Fruit fly (Drosophila melanogaster) whole organism, embryonic: ENCODE measurements around the gene CG11699.

Experiments
- Atf3 ChIP-seq: fragments of 200-800 bp; sonication (Bioruptor generic); optimal IDR thresholded peaks from 3 replicates; lab custom pipeline; 2016; ENCODE audit warnings: missing biosample characterization, missing genetic modification characterization
- CG14014 ChIP-seq: fragments of 200-800 bp; sonication (Bioruptor generic); IDR thresholded peaks from 2 replicates; pipeline ENCODE4 v1.3.6; 2022; ENCODE audit warnings: missing biosample characterization, missing genetic modification characterization
- CG14667 ChIP-seq: fragments of 200-800 bp; sonication (Bioruptor generic); IDR thresholded peaks from 2 replicates; pipeline ENCODE4 v1.3.6; 2022; ENCODE audit warnings: missing biosample characterization, missing genetic modification characterization
- CG15601 ChIP-seq: fragments of 200-800 bp; sonication (Bioruptor generic); optimal IDR thresholded peaks from 3 replicates; lab custom pipeline; 2019; ENCODE audit warnings: missing biosample characterization, mild to moderate bottlenecking, missing genetic modification characterization, moderate library complexity
- CG15696 ChIP-seq: fragments of 200-800 bp; sonication (Bioruptor generic); optimal IDR thresholded peaks from 2 replicates; lab custom pipeline; 2019; ENCODE audit warnings: missing biosample characterization, mild to moderate bottlenecking, missing genetic modification characterization, moderate library complexity
- CG2202 ChIP-seq: fragments of 200-800 bp; sonication (Bioruptor generic); optimal IDR thresholded peaks from 2 replicates; lab custom pipeline; 2018; ENCODE audit warnings: missing biosample characterization, mild to moderate bottlenecking, missing genetic modification characterization
- CG31441 ChIP-seq: fragments of 200-800 bp; sonication (Bioruptor generic); IDR thresholded peaks from 2 replicates; pipeline ENCODE4 v1.3.6; 2022; ENCODE audit warnings: missing biosample characterization, missing genetic modification characterization
- CG32532 ChIP-seq: fragments of 200-800 bp; sonication (Bioruptor generic); IDR thresholded peaks from 2 replicates; pipeline ENCODE4 v1.3.6; 2022; ENCODE audit warnings: missing biosample characterization, missing genetic modification characterization
- CG32767 ChIP-seq: fragments of 200-800 bp; sonication (Bioruptor generic); IDR thresholded peaks from 2 replicates; pipeline ENCODE4 v1.3.6; 2022; ENCODE audit warnings: missing biosample characterization, missing genetic modification characterization
- CG34224 ChIP-seq: fragments of 200-800 bp; sonication (Bioruptor generic); IDR thresholded peaks from 3 replicates; pipeline ENCODE4 v1.3.6; 2022; ENCODE audit warnings: missing biosample characterization, missing genetic modification characterization; ENCODE audit not compliant: partially characterized antibody
- CG4328 ChIP-seq: fragments of 200-800 bp; sonication (Bioruptor generic); optimal IDR thresholded peaks from 3 replicates; lab custom pipeline; 2017; ENCODE audit warnings: missing biosample characterization, missing genetic modification reagents, missing genetic modification characterization
- CG7839 ChIP-seq: fragments of 200-800 bp; sonication (Bioruptor generic); optimal IDR thresholded peaks from 3 replicates; lab custom pipeline; 2018; ENCODE audit warnings: missing biosample characterization, mild to moderate bottlenecking, missing genetic modification characterization, moderate library complexity
- Drgx ChIP-seq: fragments of 200-800 bp; sonication (Bioruptor generic); IDR thresholded peaks from 2 replicates; pipeline ENCODE4 v1.3.6; 2022; ENCODE audit warnings: missing biosample characterization, missing genetic modification characterization
- HHEX ChIP-seq: fragments of 200-800 bp; sonication (Bioruptor generic); optimal IDR thresholded peaks from 3 replicates; lab custom pipeline; 2017; ENCODE audit warnings: missing biosample characterization, mild to moderate bottlenecking, missing genetic modification characterization, missing genetic modification reagents
- Hand ChIP-seq: fragments of 200-800 bp; sonication (Bioruptor generic); optimal IDR thresholded peaks from 2 replicates; lab custom pipeline; 2017; ENCODE audit warnings: mild to moderate bottlenecking, missing biosample characterization, missing genetic modification reagents, missing genetic modification characterization
- Hsf ChIP-seq: fragments of 200-800 bp; sonication (Bioruptor generic); optimal IDR thresholded peaks from 3 replicates; lab custom pipeline; 2016; ENCODE audit warnings: missing biosample characterization, missing genetic modification characterization
- Jarid2 ChIP-seq: fragments of 200-800 bp; sonication (Bioruptor generic); optimal IDR thresholded peaks from 3 replicates; lab custom pipeline; 2017; ENCODE audit warnings: mild to moderate bottlenecking, missing biosample characterization, missing genetic modification reagents, missing genetic modification characterization
- Med ChIP-seq: fragments of 200-800 bp; sonication (Bioruptor generic); peaks from one replicate; lab custom pipeline; 2016; ENCODE audit warnings: missing biosample characterization, missing genetic modification characterization, mild to moderate bottlenecking, inconsistent platforms, moderate library complexity
- Mes4 ChIP-seq: fragments of 200-800 bp; sonication (Bioruptor generic); optimal IDR thresholded peaks from 2 replicates; lab custom pipeline; 2016; ENCODE audit warnings: missing biosample characterization, missing genetic modification characterization
- Nf-YC ChIP-seq: fragments of 200-800 bp; optimal IDR thresholded peaks from 3 replicates; lab custom pipeline; 2019; ENCODE audit warnings: missing biosample characterization, mild to moderate bottlenecking, missing genetic modification characterization, moderate library complexity
- Spps ChIP-seq: fragments of 200-800 bp; sonication (Bioruptor generic); optimal IDR thresholded peaks from 2 replicates; lab custom pipeline; 2018; ENCODE audit warnings: missing biosample characterization, mild to moderate bottlenecking, missing genetic modification characterization
- TFAM ChIP-seq: fragments of 200-800 bp; sonication (Bioruptor generic); optimal IDR thresholded peaks from 2 replicates; lab custom pipeline; 2017; ENCODE audit warnings: missing biosample characterization, missing genetic modification characterization, inconsistent platforms
- Taf1 ChIP-seq: fragments of 200-800 bp; sonication (Bioruptor generic); IDR thresholded peaks from 2 replicates; pipeline ENCODE4 v1.3.6; 2022; ENCODE audit warnings: missing biosample characterization, missing genetic modification characterization
- YL-1 ChIP-seq: fragments of 200-800 bp; sonication (Bioruptor generic); optimal IDR thresholded peaks from 3 replicates; lab custom pipeline; 2017; ENCODE audit warnings: missing biosample characterization, mild to moderate bottlenecking, missing genetic modification characterization
- al ChIP-seq: fragments of 200-800 bp; sonication (Bioruptor generic); IDR thresholded peaks from 2 replicates; pipeline ENCODE4 v1.3.6; 2022; ENCODE audit warnings: missing biosample characterization, missing genetic modification characterization
- amos ChIP-seq: fragments of 200-800 bp; sonication (Bioruptor generic); IDR thresholded peaks from 2 replicates; pipeline ENCODE4 v1.3.6; 2022; ENCODE audit warnings: missing biosample characterization, missing genetic modification characterization; ENCODE audit not compliant: partially characterized antibody
- bigmax ChIP-seq: fragments of 200-800 bp; sonication (Bioruptor generic); optimal IDR thresholded peaks from 2 replicates; lab custom pipeline; 2018; ENCODE audit warnings: missing biosample characterization, mild to moderate bottlenecking, missing genetic modification characterization
- caup ChIP-seq: fragments of 200-800 bp; sonication (Bioruptor generic); optimal IDR thresholded peaks from 3 replicates; lab custom pipeline; 2017; ENCODE audit warnings: missing biosample characterization, mild to moderate bottlenecking, missing genetic modification characterization, moderate library complexity; ENCODE audit not compliant: severe bottlenecking
- chn ChIP-seq: fragments of 200-800 bp; sonication (Bioruptor generic); optimal IDR thresholded peaks from 2 replicates; lab custom pipeline; 2016; ENCODE audit warnings: missing biosample characterization, missing genetic modification characterization
- crp ChIP-seq, 2 experiments: fragments of 200-800 bp; sonication (Bioruptor generic); optimal IDR thresholded peaks; 2 replicates in 1 of 2; 3 replicates in 1 of 2; lab custom pipeline; 2017; ENCODE audit warnings: missing biosample characterization in 2 of 2, missing genetic modification characterization in 2 of 2, mild to moderate bottlenecking in 1 of 2, moderate library complexity in 1 of 2
- dmrt11E ChIP-seq: fragments of 200-800 bp; sonication (Bioruptor generic); optimal IDR thresholded peaks from 3 replicates; lab custom pipeline; 2018; ENCODE audit warnings: missing biosample characterization, mild to moderate bottlenecking, missing genetic modification characterization, moderate library complexity
- fu2 ChIP-seq: fragments of 200-800 bp; sonication (Bioruptor generic); optimal IDR thresholded peaks from 2 replicates; lab custom pipeline; 2016; ENCODE audit warnings: missing biosample characterization, missing genetic modification characterization
- gsb ChIP-seq: fragments of 200-800 bp; sonication (Bioruptor generic); IDR thresholded peaks from 2 replicates; pipeline ENCODE4 v1.3.6; 2022; ENCODE audit warnings: missing biosample characterization, missing genetic modification characterization
- jing ChIP-seq: fragments of 200-800 bp; sonication (Bioruptor generic); optimal IDR thresholded peaks from 2 replicates; lab custom pipeline; 2018; ENCODE audit warnings: missing biosample characterization, mild to moderate bottlenecking, missing genetic modification characterization
- lmd ChIP-seq: fragments of 200-800 bp; sonication (Bioruptor generic); IDR thresholded peaks from 2 replicates; pipeline ENCODE4 v1.3.6; 2022; ENCODE audit warnings: missing biosample characterization, missing genetic modification characterization
- nau ChIP-seq: fragments of 200-800 bp; sonication (Bioruptor generic); optimal IDR thresholded peaks from 3 replicates; lab custom pipeline; 2017; ENCODE audit warnings: missing biosample characterization, mild to moderate bottlenecking, missing genetic modification characterization, missing genetic modification reagents
- nerfin-2 ChIP-seq: fragments of 200-800 bp; sonication (Bioruptor generic); IDR thresholded peaks from 2 replicates; pipeline ENCODE4 v1.3.6; 2022; ENCODE audit warnings: missing biosample characterization, missing genetic modification characterization; ENCODE audit not compliant: partially characterized antibody
- nmo ChIP-seq: fragments of 200-800 bp; sonication (Bioruptor generic); optimal IDR thresholded peaks from 2 replicates; lab custom pipeline; 2018; ENCODE audit warnings: missing biosample characterization, mild to moderate bottlenecking, missing genetic modification characterization, moderate library complexity
- otp ChIP-seq: fragments of 200-800 bp; sonication (Bioruptor generic); IDR thresholded peaks from 3 replicates; pipeline ENCODE4, ENCODE4 v1.3.6; 2022; ENCODE audit warnings: missing biosample characterization, missing genetic modification characterization
- peb ChIP-seq: fragments of 200-800 bp; sonication (Bioruptor generic); IDR thresholded peaks from 2 replicates; pipeline ENCODE4 v1.3.6; 2022; ENCODE audit warnings: missing biosample characterization, missing genetic modification characterization
- pita ChIP-seq: fragments of 200-800 bp; sonication (Bioruptor generic); optimal IDR thresholded peaks from 2 replicates; lab custom pipeline; 2017; ENCODE audit warnings: missing biosample characterization, mild to moderate bottlenecking, missing genetic modification characterization
- schlank ChIP-seq: fragments of 200-800 bp; sonication (Bioruptor generic); optimal IDR thresholded peaks from 2 replicates; lab custom pipeline; 2018; ENCODE audit warnings: missing biosample characterization, mild to moderate bottlenecking, missing genetic modification characterization
- sim ChIP-seq: fragments of 200-800 bp; sonication (Bioruptor generic); IDR thresholded peaks from 2 replicates; pipeline ENCODE4 v1.3.6; 2022; ENCODE audit warnings: missing biosample characterization, missing genetic modification characterization
- sug ChIP-seq: fragments of 200-800 bp; optimal IDR thresholded peaks from 2 replicates; lab custom pipeline; 2019; ENCODE audit warnings: missing biosample characterization, mild to moderate bottlenecking, missing genetic modification characterization, moderate library complexity
- tll ChIP-seq, 2 experiments: fragments of 200-800 bp in 1 of 2; fragments of >200 bp in 1 of 2; sonication (Bioruptor generic) in 1 of 2; optimal IDR thresholded peaks; 2 replicates each; lab custom pipeline; 2017 to 2019; ENCODE audit warnings: missing biosample characterization in 2 of 2, missing genetic modification characterization in 2 of 2, mild to moderate bottlenecking in 1 of 2, moderate library complexity in 1 of 2
- ttk ChIP-seq: fragments of 200-800 bp; sonication (Bioruptor generic); IDR thresholded peaks from 2 replicates; pipeline ENCODE4 v2.1.2; 2022; ENCODE audit warnings: missing biosample characterization, missing genetic modification characterization
- vfl ChIP-seq: fragments of 200-800 bp; sonication (Bioruptor generic); optimal IDR thresholded peaks from 2 replicates; lab custom pipeline; 2016; ENCODE audit warnings: missing biosample characterization, missing genetic modification characterization
- wor ChIP-seq: fragments of 200-800 bp; sonication (Bioruptor generic); IDR thresholded peaks from 2 replicates; pipeline ENCODE4 v1.3.6; 2022; ENCODE audit warnings: missing biosample characterization, missing genetic modification characterization

Gene CG11699

dm6 chrX:11521561-11522546 is 48.6 kb upstream of the CG11699 start (continued):
- TF ChIP-seq amos (GFP tag; lab: Robert Waterston, UW) (no peak), caup (peak; percentile 12), crp (GFP tag; optimal IDR thresholded peaks at IDR 0.05; lab: Kevin White, UChicago) (no peak), HHEX (GFP tag; lab: Kevin White, UChicago) (peak; percentile 54), Taf1 (GFP tag; lab: Robert Waterston, UW) (no peak), CG15601 (peak; percentile 39), bigmax (GFP tag; lab: Kevin White, UChicago) (no peak), CG2202 (tag; lab: Kevin White, UChicago) (no peak), CG14667 (0 out of 2 replicates have a peak, but pooled peaks have one; percentile 26), CG4328 (no peak), tll (GFP tag; optimal IDR thresholded peaks at IDR 0.05; lab: Kevin White, UChicago) (no peak), Nf-YC (tag; lab: Kevin White, UChicago) (peak; percentile 26), Atf3 (GFP tag; lab: Kevin White, UChicago) (no peak), nmo (peak; percentile 79), nau (GFP tag; lab: Kevin White, UChicago) (peak; percentile 32), jing (peak; percentile 9), peb (no peak), al (GFP tag; lab: Robert Waterston, UW) (no peak), Mes4 (GFP tag; lab: Kevin White, UChicago) (no peak), Spps (peak; percentile 12), CG32532 (GFP tag; lab: Robert Waterston, UW) (peak; percentile 29; the same call in 1 of the 2 replicates), CG32767 (GFP tag; lab: Robert Waterston, UW) (peak; percentile 66), schlank (tag; lab: Kevin White, UChicago) (no peak), wor (GFP tag; lab: Robert Waterston, UW) (peak; percentile 25; the same call in 1 of the 2 replicates), CG14014 (GFP tag; lab: Robert Waterston, UW) (no peak), CG7839 (tag; lab: Kevin White, UChicago) (peak; percentile 68), Hsf (GFP tag; lab: Kevin White, UChicago) (peak; percentile 58), TFAM (GFP tag; lab: Kevin White, UChicago) (no peak), pita (GFP tag; lab: Kevin White, UChicago) (no peak), dmrt11E (tag; lab: Kevin White, UChicago) (peak; percentile 28), Hand (GFP tag; lab: Kevin White, UChicago) (no peak), sim (GFP tag; lab: Robert Waterston, UW) (0 out of 2 replicates have a peak, but pooled peaks have one; percentile 39), gsb (GFP tag; lab: Robert Waterston, UW) (no peak), CG34224 (GFP tag; lab: Robert Waterston, UW) (no peak), otp (GFP tag; lab: Robert Waterston, UW) (no peak), Med (GFP tag; lab: Kevin White, UChicago) (peak; percentile 30), CG15696 (tag; lab: Kevin White, UChicago) (no peak), Drgx (peak; percentile 19; the same call in 1 of the 2 replicates), ttk (peak; percentile 69), lmd (peak; percentile 56), YL-1 (GFP tag; lab: Kevin White, UChicago) (no peak), chn (no peak), CG31441 (GFP tag; lab: Robert Waterston, UW) (peak; percentile 77), nerfin-2 (GFP tag; lab: Robert Waterston, UW) (no peak), sug (tag; lab: Kevin White, UChicago) (peak; percentile 24), fu2 (GFP tag; lab: Kevin White, UChicago) (no peak), Jarid2 (GFP tag; lab: Kevin White, UChicago) (no peak), vfl (GFP tag; lab: Kevin White, UChicago) (no peak)
